Fruit fly (Drosophila melanogaster): ENCODE measurements around the gene Arf1.
A peak's percentile ranks its signal among the peaks of the same experiment; 100 is the strongest.

Gene Arf1

DNA sequence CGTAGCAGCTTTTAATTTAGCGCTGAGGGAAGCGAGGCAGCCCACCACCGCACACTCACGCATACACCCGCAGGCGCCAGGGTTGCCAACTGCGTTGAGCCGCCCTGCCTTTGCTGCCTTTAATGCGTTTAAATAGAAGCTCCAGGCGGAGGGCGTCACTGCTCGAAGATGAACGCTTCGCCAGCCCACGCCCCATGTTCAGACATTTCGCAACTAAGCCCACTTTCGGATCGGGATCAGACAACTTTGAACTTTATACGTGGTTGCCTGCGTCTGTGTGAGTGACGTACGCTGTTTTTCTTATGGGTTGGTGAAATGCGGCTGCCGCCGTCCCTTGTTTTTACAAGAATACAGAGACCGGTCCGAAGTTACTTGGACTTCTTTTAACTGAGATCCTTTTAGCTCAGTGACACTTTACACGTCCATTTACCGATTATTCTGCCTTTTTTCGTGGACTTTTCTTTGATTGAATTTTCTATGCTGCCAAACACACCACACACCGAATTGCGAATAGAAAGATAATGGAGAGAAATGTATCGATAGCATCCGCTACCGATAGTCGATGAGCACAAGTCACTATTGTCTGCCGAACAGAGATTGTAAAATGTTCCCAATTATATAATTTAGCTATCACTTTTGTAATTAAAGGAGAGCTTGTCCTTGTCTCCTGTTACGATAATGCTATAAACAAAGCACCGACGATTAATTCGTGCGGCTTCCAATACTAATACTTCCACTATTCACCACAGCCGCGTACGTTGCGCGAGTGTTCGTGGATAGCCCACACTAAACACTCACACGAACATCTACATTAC, 794 bp downstream of the Arf1 start (continued):
- TF ChIP-seq CG13624 (GFP tag; optimal IDR thresholded peaks at IDR 0.05) (no peak), CG13424 (tag; optimal IDR thresholded peaks at IDR 0.05) (peak; percentile 14), CG7556 (GFP tag; optimal IDR thresholded peaks at IDR 0.05) (no peak), Dip3 (GFP tag; optimal IDR thresholded peaks at IDR 0.05) (no peak), D19B (GFP tag; optimal IDR thresholded peaks at IDR 0.05) (no peak), sna (GFP tag; IDR thresholded peaks at IDR 0.05; ENCODE audit: partially characterized antibody) (peak; percentile 34), Ets65A (GFP tag) (peak; percentile 55), Sox100B (GFP tag; optimal IDR thresholded peaks at IDR 0.05) (no peak), chif (GFP tag; optimal IDR thresholded peaks at IDR 0.05) (no peak), ap (GFP tag; IDR thresholded peaks at IDR 0.05) (no peak), gcm2 (GFP tag; optimal IDR thresholded peaks at IDR 0.05) (no peak), CG14965 (GFP tag; optimal IDR thresholded peaks at IDR 0.05; ENCODE audit: borderline replicate concordance) (no peak), gsb-n (tag; optimal IDR thresholded peaks at IDR 0.05) (no peak), slp2 (GFP tag; optimal IDR thresholded peaks at IDR 0.05) (no peak), Adf1 (GFP tag; IDR thresholded peaks at IDR 0.05) (peak; percentile 12), ase (GFP tag; IDR thresholded peaks at IDR 0.05) (0 out of 3 replicates have a peak, but pooled peaks have one; percentile 15), CG6654 (GFP tag; optimal IDR thresholded peaks at IDR 0.05) (no peak), unpg (GFP tag; optimal IDR thresholded peaks at IDR 0.05) (no peak), bigmax (GFP tag; optimal IDR thresholded peaks at IDR 0.05) (no peak), CG8089 (GFP tag; optimal IDR thresholded peaks at IDR 0.05) (no peak), sens (GFP tag) (peak; percentile 81), ranshi (GFP tag; IDR thresholded peaks at IDR 0.05) (no peak), CG6254 (GFP tag; optimal IDR thresholded peaks at IDR 0.05) (no peak), CoRest (tag; optimal IDR thresholded peaks at IDR 0.05) (no peak), tin (GFP tag; optimal IDR thresholded peaks at IDR 0.05) (no peak), CG13296 (GFP tag; optimal IDR thresholded peaks at IDR 0.05) (no peak), Hey (tag; optimal IDR thresholded peaks at IDR 0.05) (no peak), zfh2 (GFP tag; optimal IDR thresholded peaks at IDR 0.05) (no peak), gt (GFP tag; IDR thresholded peaks at IDR 0.05) (no peak), seq (GFP tag; IDR thresholded peaks at IDR 0.05) (no peak; the same call in 1 of the 2 replicates), H2.0 (GFP tag; IDR thresholded peaks at IDR 0.05) (no peak), Ravus (GFP tag; IDR thresholded peaks at IDR 0.05) (no peak), hkb (optimal IDR thresholded peaks at IDR 0.05) (no peak), hkb (GFP tag; IDR thresholded peaks at IDR 0.05) (no peak), gro (GFP tag; optimal IDR thresholded peaks at IDR 0.05) (no peak), Nf-YC (tag; optimal IDR thresholded peaks at IDR 0.05) (peak; percentile 1), hbn (GFP tag; IDR thresholded peaks at IDR 0.05; ENCODE audit: partially characterized antibody) (peak; percentile 37), CG12659 (GFP tag; optimal IDR thresholded peaks at IDR 0.05) (no peak), klu (GFP tag; IDR thresholded peaks at IDR 0.05) (0 out of 2 replicates have a peak, but pooled peaks have one; percentile 17), sr (GFP tag; IDR thresholded peaks at IDR 0.05) (0 out of 3 replicates have a peak, but pooled peaks have one; percentile 16), Myb (GFP tag; optimal IDR thresholded peaks at IDR 0.05) (no peak), NC2β (GFP tag; optimal IDR thresholded peaks at IDR 0.05) (no peak), ac (GFP tag; optimal IDR thresholded peaks at IDR 0.05) (no peak), crp (GFP tag; optimal IDR thresholded peaks at IDR 0.05) (no peak), Awh (GFP tag; IDR thresholded peaks at IDR 0.05) (no peak), MESR4 (GFP tag; optimal IDR thresholded peaks at IDR 0.05) (peak; percentile 29), eve (GFP tag; optimal IDR thresholded peaks at IDR 0.05) (no peak), insv (GFP tag; optimal IDR thresholded peaks at IDR 0.05) (no peak), CG1024 (GFP tag; IDR thresholded peaks at IDR 0.05) (no peak), Ada2b (GFP tag; IDR thresholded peaks at IDR 0.05) (no peak), TFAM (GFP tag; optimal IDR thresholded peaks at IDR 0.05) (no peak)

Data from whole organism, embryonic.